Fruit fly (Drosophila melanogaster) whole organism, wandering third instar larva: ENCODE results near the gene CG9395.

Source experiments
- CrebA ChIP-seq: fragments of 200-800 bp; sonication (Bioruptor generic); optimal IDR thresholded peaks from 2 replicates; lab custom pipeline; 2016; ENCODE audit warnings: missing biosample characterization, mild to moderate bottlenecking, missing genetic modification characterization, borderline replicate concordance
- Dfd ChIP-seq: fragments of >200 bp; optimal IDR thresholded peaks from 2 replicates; lab custom pipeline; 2017; ENCODE audit warnings: missing biosample characterization, missing genetic modification characterization
- Hr83 ChIP-seq: fragments of 200-300 bp; sonication (Bioruptor generic); optimal IDR thresholded peaks from 2 replicates; lab custom pipeline; 2016; ENCODE audit warnings: missing biosample characterization, mild to moderate bottlenecking, missing genetic modification characterization, moderate library complexity; ENCODE audit not compliant: poor library complexity, severe bottlenecking
- N ChIP-seq: fragments of >200 bp; optimal IDR thresholded peaks from 2 replicates; lab custom pipeline; 2018; ENCODE audit warnings: missing biosample characterization, missing external identifiers, missing genetic modification characterization
- Rel ChIP-seq, 2 experiments: fragments of 200-800 bp; sonication (Bioruptor generic) in 1 of 2; optimal IDR thresholded peaks; 2 replicates in 1 of 2; 3 replicates in 1 of 2; lab custom pipeline; 2016 to 2019; ENCODE audit warnings: mild to moderate bottlenecking in 2 of 2, missing biosample characterization in 2 of 2, missing genetic modification characterization in 2 of 2, moderate library complexity in 1 of 2
- Vsx2 ChIP-seq: fragments of 200-300, 225-300 bp; sonication (Bioruptor generic); optimal IDR thresholded peaks from 2 replicates; lab custom pipeline; 2018; ENCODE audit warnings: missing biosample characterization, missing genetic modification characterization; ENCODE audit not compliant: partially characterized antibody
- ey ChIP-seq: fragments of 200-800 bp; sonication (Bioruptor generic); optimal IDR thresholded peaks from 2 replicates; lab custom pipeline; 2016; ENCODE audit warnings: missing biosample characterization, missing genetic modification characterization
- foxo ChIP-seq, 2 experiments: fragments of 200-800 bp; sonication (Bioruptor generic); optimal IDR thresholded peaks; 2 replicates in 1 of 2; 3 replicates in 1 of 2; lab custom pipeline; 2016 to 2017; ENCODE audit warnings: missing biosample characterization in 2 of 2, missing genetic modification characterization in 2 of 2
- fru ChIP-seq: fragments of 200-800 bp; sonication (Bioruptor generic); optimal IDR thresholded peaks from 3 replicates; lab custom pipeline; 2016; ENCODE audit warnings: missing biosample characterization, mild to moderate bottlenecking, missing genetic modification characterization
- h ChIP-seq: fragments of 200-800 bp; sonication (Bioruptor generic); optimal IDR thresholded peaks from 3 replicates; lab custom pipeline; 2016; ENCODE audit warnings: missing biosample characterization, mild to moderate bottlenecking, missing genetic modification characterization
- rgr ChIP-seq: fragments of 200-800 bp; sonication (Bioruptor generic); optimal IDR thresholded peaks from 3 replicates; lab custom pipeline; 2016; ENCODE audit warnings: missing biosample characterization, mild to moderate bottlenecking, missing genetic modification characterization
- usp ChIP-seq: fragments of >200 bp; optimal IDR thresholded peaks from 2 replicates; lab custom pipeline; 2017; ENCODE audit warnings: missing biosample characterization, missing genetic modification characterization
- woc ChIP-seq: sonication (Bioruptor generic); optimal IDR thresholded peaks from 2 replicates; lab custom pipeline; 2016; ENCODE audit warnings: missing biosample characterization, mild to moderate bottlenecking, missing genetic modification characterization

- TF ChIP-seq fru (GFP tag; lab: Kevin White, UChicago) (no peak), h (GFP tag; lab: Kevin White, UChicago) (no peak), ey (GFP tag; lab: Kevin White, UChicago) (no peak), rgr (GFP tag; lab: Kevin White, UChicago) (no peak), CrebA (GFP tag; lab: Kevin White, UChicago) (no peak), N (GFP tag; lab: Kevin White, UChicago) (no peak), usp (GFP tag; lab: Kevin White, UChicago) (no peak), Hr83 (GFP tag; lab: Kevin White, UChicago) (no peak), woc (GFP tag; lab: Kevin White, UChicago) (no peak), foxo (GFP tag; optimal IDR thresholded peaks at IDR 0.05; lab: Kevin White, UChicago) (no peak), Dfd (GFP tag; lab: Kevin White, UChicago) (no peak), Rel (GFP tag; optimal IDR thresholded peaks at IDR 0.05; lab: Kevin White, UChicago) (no peak), Rel (tag; optimal IDR thresholded peaks at IDR 0.05; lab: Kevin White, UChicago) (no peak), Vsx2 (GFP tag; lab: Kevin White, UChicago) (no peak)
These were observed 22.1 kb downstream of the CG9395 start for dm6 chr2L:13332736-13333135.
